Worm (Caenorhabditis elegans) whole organism, L3 larva: ENCODE measurements around the gene Y57E12B.4.

Experiments used
- ama-1 ChIP-seq: fragments of 150-350 bp; optimal IDR thresholded peaks from 2 replicates; lab custom pipeline; 2018
- ceh-9 ChIP-seq: sonication (generic microtip); optimal IDR thresholded peaks from 2 replicates; lab custom pipeline; 2018; ENCODE audit warnings: missing biosample characterization, missing genetic modification characterization
- snpc-4 ChIP-seq: fragments of 150-350 bp; optimal IDR thresholded peaks from 2 replicates; lab custom pipeline; 2014; ENCODE audit warnings: missing biosample characterization, missing genetic modification characterization

DNA sequence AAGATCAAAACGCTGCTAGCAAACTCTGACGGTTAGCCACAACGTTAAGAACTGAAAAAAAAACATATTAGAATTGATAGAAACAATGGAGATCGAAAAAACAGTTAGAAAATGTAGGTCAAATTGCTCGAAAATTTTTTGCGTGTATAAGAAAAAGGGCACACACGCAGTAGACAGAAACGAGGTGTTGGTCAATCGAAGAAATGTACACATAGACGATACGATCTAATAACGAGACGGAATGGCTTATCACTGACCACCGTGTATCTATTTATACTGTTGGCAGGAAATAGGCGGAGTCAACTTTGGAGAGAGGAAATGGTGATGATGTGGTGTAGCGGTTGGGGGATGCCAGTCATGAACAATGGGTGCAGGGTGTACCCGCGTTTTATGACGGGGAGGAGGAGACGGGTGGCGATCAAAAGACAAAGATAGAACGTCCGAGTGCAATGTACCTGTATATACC is 47.1 kb downstream of the Y57E12B.4 start, which contains the start of gene odc-1:
- TF ChIP-seq ceh-9 (tag; lab: Kevin White, UChicago) (no peak), ama-1 (no peak), snpc-4 (tag; lab: Kevin White, UChicago) (no peak)
